Fruit fly (Drosophila melanogaster): ENCODE data around the gene Pten.

Pten gene

dm6 chr2L:10306518-10307260, 45.8 kb upstream of the Pten start, which contains the start of the genes CG5390 and CG4968 (continued):
- TF ChIP-seq lola (GFP tag; optimal IDR thresholded peaks at IDR 0.05) = peak in 1 of 3 experiments; percentile 36
- no peak for TF ChIP-seq Hey (tag; optimal IDR thresholded peaks at IDR 0.05)
- peak; percentile 22 for TF ChIP-seq CG33213 (GFP tag; optimal IDR thresholded peaks at IDR 0.05)
- peak; percentile 17 for TF ChIP-seq CG8281 (tag; optimal IDR thresholded peaks at IDR 0.05)
- TF ChIP-seq ftz-f1 (GFP tag; optimal IDR thresholded peaks at IDR 0.05) = peak; percentile 6
- TF ChIP-seq Xrp1 (GFP tag; IDR thresholded peaks at IDR 0.05) = peak; percentile 62; the same call in 1 of the 2 replicates
- peak; percentile 79 for TF ChIP-seq CG9932 (GFP tag; IDR thresholded peaks at IDR 0.05)
- peak; percentile 82 for TF ChIP-seq row (GFP tag; IDR thresholded peaks at IDR 0.05)
- TF ChIP-seq otp (GFP tag; IDR thresholded peaks at IDR 0.05) = peak; percentile 29; the same call in 1 of the 3 replicates
- TF ChIP-seq D19A (tag; optimal IDR thresholded peaks at IDR 0.05) = no peak
- no peak for TF ChIP-seq pan (optimal IDR thresholded peaks at IDR 0.05)
- peak in 1 of 2 experiments; percentile 73 for TF ChIP-seq pan (GFP tag; optimal IDR thresholded peaks at IDR 0.05 in 1 of 2, IDR thresholded peaks at IDR 0.05 in 1 of 2)
- peak; percentile 65 for TF ChIP-seq lilli (GFP tag; optimal IDR thresholded peaks at IDR 0.05)
- no peak for TF ChIP-seq NC2α (GFP tag; optimal IDR thresholded peaks at IDR 0.05)
- TF ChIP-seq unpg (GFP tag; optimal IDR thresholded peaks at IDR 0.05) = peak; percentile 81
- TF ChIP-seq Atf-2 (GFP tag; optimal IDR thresholded peaks at IDR 0.05) = no peak
- TF ChIP-seq cas (GFP tag; IDR thresholded peaks at IDR 0.05) = peak; percentile 59; the same call in 1 of the 2 replicates
- TF ChIP-seq inv (GFP tag; IDR thresholded peaks at IDR 0.05; ENCODE audit: partially characterized antibody) = no peak
- peak; percentile 33 for TF ChIP-seq nau (GFP tag; optimal IDR thresholded peaks at IDR 0.05)
- TF ChIP-seq exex (tag; optimal IDR thresholded peaks at IDR 0.05) = peak; percentile 48
- no peak for TF ChIP-seq CG7271 (tag; optimal IDR thresholded peaks at IDR 0.05)
- no peak for TF ChIP-seq D (optimal IDR thresholded peaks at IDR 0.05)
- TF ChIP-seq D (GFP tag; optimal IDR thresholded peaks at IDR 0.05) = peak; percentile 64
- no peak for TF ChIP-seq wek (GFP tag; optimal IDR thresholded peaks at IDR 0.05)
- TF ChIP-seq CG11695 (GFP tag; IDR thresholded peaks at IDR 0.05) = peak; percentile 72; the same call in 2 of the 3 replicates
- peak; percentile 16; the same call in 1 of the 3 replicates for TF ChIP-seq CG11456 (GFP tag; IDR thresholded peaks at IDR 0.05)
- TF ChIP-seq pho (GFP tag; optimal IDR thresholded peaks at IDR 0.05) = peak; percentile 41
- peak; percentile 53; the same call in 1 of the 3 replicates for TF ChIP-seq gce (GFP tag; IDR thresholded peaks at IDR 0.05)
- TF ChIP-seq CG4282 (GFP tag; optimal IDR thresholded peaks at IDR 0.05) = no peak
- TF ChIP-seq Ravus (GFP tag; IDR thresholded peaks at IDR 0.05) = no peak
- peak; percentile 50; the same call in 1 of the 2 replicates for TF ChIP-seq Ptx1 (GFP tag; IDR thresholded peaks at IDR 0.05)
- TF ChIP-seq CG9817 (tag; optimal IDR thresholded peaks at IDR 0.05) = no peak
- TF ChIP-seq Bgb (GFP tag; IDR thresholded peaks at IDR 0.05; ENCODE audit: partially characterized antibody) = peak; percentile 31; the same call in 1 of the 2 replicates
- TF ChIP-seq CG3065 (GFP tag; optimal IDR thresholded peaks at IDR 0.05) = no peak
- TF ChIP-seq Hmr (GFP tag; optimal IDR thresholded peaks at IDR 0.05) = peak; percentile 85
- peak; percentile 43 for TF ChIP-seq CG13624 (GFP tag; optimal IDR thresholded peaks at IDR 0.05)
- TF ChIP-seq Ets97D (GFP tag; optimal IDR thresholded peaks at IDR 0.05) = peak; percentile 77
- peak; percentile 35 for TF ChIP-seq tup (GFP tag; optimal IDR thresholded peaks at IDR 0.05)
- TF ChIP-seq CG9215 (GFP tag; IDR thresholded peaks at IDR 0.05) = no peak
- TF ChIP-seq BtbVII (GFP tag; optimal IDR thresholded peaks at IDR 0.05) = peak; percentile 76
- peak; percentile 53 for TF ChIP-seq ind (GFP tag; optimal IDR thresholded peaks at IDR 0.05)
- peak; percentile 98 for TF ChIP-seq CG9437 (GFP tag; optimal IDR thresholded peaks at IDR 0.05)
- TF ChIP-seq twi (tag; optimal IDR thresholded peaks at IDR 0.05) = peak; percentile 43
- peak; percentile 70 for TF ChIP-seq CG10543 (GFP tag; optimal IDR thresholded peaks at IDR 0.05)
- 0 out of 2 replicates have a peak, but pooled peaks have one; percentile 45 for TF ChIP-seq CG5953 (GFP tag; IDR thresholded peaks at IDR 0.05)
- TF ChIP-seq chm (GFP tag; IDR thresholded peaks at IDR 0.05) = no peak; the same call in 1 of the 2 replicates
- peak; percentile 63 for TF ChIP-seq Lhr (GFP tag; optimal IDR thresholded peaks at IDR 0.05)
- TF ChIP-seq CG11247 (GFP tag; IDR thresholded peaks at IDR 0.05) = 0 out of 2 replicates have a peak, but pooled peaks have one; percentile 34
- TF ChIP-seq CG2116 (GFP tag; optimal IDR thresholded peaks at IDR 0.05) = peak; percentile 99
